Fruit fly (Drosophila melanogaster): ENCODE measurements around the gene CG9705.
A peak's percentile ranks its signal among the peaks of the same experiment; 100 is the strongest.

CG9705 gene

DNA sequence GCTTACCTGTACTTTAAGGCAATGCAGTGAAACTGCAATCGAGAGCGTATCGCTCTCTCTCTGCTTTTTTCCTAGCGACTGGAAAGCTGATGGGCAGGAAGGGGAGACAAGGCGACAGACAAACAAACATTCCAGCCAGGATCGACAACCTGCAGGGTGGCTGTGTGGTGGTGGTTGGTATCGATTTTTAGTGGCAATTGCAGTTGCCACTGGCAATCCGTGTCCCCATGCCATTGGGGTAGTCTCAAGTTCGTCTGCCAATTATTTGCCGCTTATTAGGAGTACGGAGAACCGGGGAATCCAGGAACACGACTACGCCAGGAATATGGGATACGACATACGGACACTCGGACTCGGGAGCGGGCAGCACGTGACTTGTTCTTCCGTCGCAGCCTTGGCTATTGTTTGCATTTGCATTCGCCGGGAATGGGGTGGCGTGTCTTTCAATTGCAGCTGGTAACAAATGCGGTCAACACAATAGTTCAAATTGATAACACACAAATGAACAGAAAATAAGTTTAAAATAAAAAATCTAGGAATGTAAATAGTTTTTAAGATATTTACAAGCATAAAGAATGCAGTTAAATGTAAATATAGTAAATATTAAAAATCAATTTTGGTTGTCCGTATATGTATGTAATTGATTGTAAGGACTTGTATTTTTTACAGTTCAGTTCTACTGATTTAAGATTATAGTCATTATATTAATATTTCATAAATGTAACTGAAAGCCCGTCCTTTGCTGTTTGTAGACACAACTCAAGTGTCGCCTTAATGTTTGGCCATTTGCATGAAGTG is 33.1 kb upstream of the CG9705 start (continued):
- TF ChIP-seq bsh (GFP tag; optimal IDR thresholded peaks at IDR 0.05): peak in 1 of 2 experiments; percentile 10
- no peak for TF ChIP-seq pb (GFP tag; optimal IDR thresholded peaks at IDR 0.05)
- no peak for TF ChIP-seq CG30403 (GFP tag; optimal IDR thresholded peaks at IDR 0.05)
- no peak for TF ChIP-seq vvl (GFP tag; IDR thresholded peaks at IDR 0.05)
- TF ChIP-seq Usf (GFP tag; optimal IDR thresholded peaks at IDR 0.05): no peak
- TF ChIP-seq unpg (GFP tag; optimal IDR thresholded peaks at IDR 0.05): no peak
- no peak for TF ChIP-seq Fer1 (GFP tag; optimal IDR thresholded peaks at IDR 0.05)
- no peak for TF ChIP-seq hbn (GFP tag; IDR thresholded peaks at IDR 0.05; ENCODE audit: partially characterized antibody)
- TF ChIP-seq Mes4 (GFP tag; optimal IDR thresholded peaks at IDR 0.05): no peak
- TF ChIP-seq CG14710 (tag; optimal IDR thresholded peaks at IDR 0.05): peak; percentile 9
- TF ChIP-seq lola (GFP tag; optimal IDR thresholded peaks at IDR 0.05): peak in 1 of 3 experiments; percentile 9
- TF ChIP-seq fd96Cb (tag; optimal IDR thresholded peaks at IDR 0.05): peak; percentile 33
- no peak for TF ChIP-seq fd3F (GFP tag; optimal IDR thresholded peaks at IDR 0.05)
- TF ChIP-seq onecut (GFP tag; IDR thresholded peaks at IDR 0.05): peak; percentile 95
- TF ChIP-seq CG2678 (tag; optimal IDR thresholded peaks at IDR 0.05): peak; percentile 54
- TF ChIP-seq CG11456 (GFP tag; IDR thresholded peaks at IDR 0.05): no peak
- no peak for TF ChIP-seq zen2 (GFP tag; IDR thresholded peaks at IDR 0.05; ENCODE audit: partially characterized antibody)
- TF ChIP-seq CG17361 (GFP tag; IDR thresholded peaks at IDR 0.05): peak; percentile 31; the same call in 2 of the 3 replicates
- TF ChIP-seq phol (tag; optimal IDR thresholded peaks at IDR 0.05): peak; percentile 68
- TF ChIP-seq CG31441 (GFP tag; IDR thresholded peaks at IDR 0.05): 0 out of 2 replicates have a peak, but pooled peaks have one; percentile 17
- TF ChIP-seq esg (GFP tag; conservative IDR thresholded peaks at IDR 0.05): no peak
- peak; percentile 10 for TF ChIP-seq Ssrp (tag; optimal IDR thresholded peaks at IDR 0.05)
- peak; percentile 60 for TF ChIP-seq CG10979 (tag; optimal IDR thresholded peaks at IDR 0.05)
- TF ChIP-seq trem (tag; optimal IDR thresholded peaks at IDR 0.05): peak; percentile 47
- TF ChIP-seq Blimp-1 (GFP tag; optimal IDR thresholded peaks at IDR 0.05): peak; percentile 64
- TF ChIP-seq CG8924 (tag; optimal IDR thresholded peaks at IDR 0.05): peak; percentile 37
- no peak for TF ChIP-seq luna (GFP tag; optimal IDR thresholded peaks at IDR 0.05)
- TF ChIP-seq CG17829 (tag; optimal IDR thresholded peaks at IDR 0.05): peak; percentile 13
- TF ChIP-seq CG8388 (GFP tag; optimal IDR thresholded peaks at IDR 0.05): no peak
- no peak for TF ChIP-seq CG12219 (GFP tag; optimal IDR thresholded peaks at IDR 0.05)
- TF ChIP-seq CG15601 (tag; optimal IDR thresholded peaks at IDR 0.05): peak; percentile 2
- TF ChIP-seq pros (GFP tag; optimal IDR thresholded peaks at IDR 0.05): peak; percentile 59
- no peak for TF ChIP-seq CG16815 (GFP tag; optimal IDR thresholded peaks at IDR 0.05)
- no peak for TF ChIP-seq CG18476 (GFP tag; optimal IDR thresholded peaks at IDR 0.05)

dm6 chr3L:16748343-16748742 is 31.6 kb upstream of the CG9705 start:
- TF ChIP-seq CG12659 (GFP tag; optimal IDR thresholded peaks at IDR 0.05): no peak
- TF ChIP-seq Blimp-1 (GFP tag; optimal IDR thresholded peaks at IDR 0.05): no peak
- TF ChIP-seq pita (GFP tag; optimal IDR thresholded peaks at IDR 0.05): no peak
- no peak for TF ChIP-seq luna (GFP tag; optimal IDR thresholded peaks at IDR 0.05)
- TF ChIP-seq CG10979 (tag; optimal IDR thresholded peaks at IDR 0.05): peak; percentile 18
- TF ChIP-seq slp2 (GFP tag; optimal IDR thresholded peaks at IDR 0.05): no peak
- TF ChIP-seq emc (GFP tag; optimal IDR thresholded peaks at IDR 0.05): no peak
- TF ChIP-seq Abd-B (GFP tag; optimal IDR thresholded peaks at IDR 0.05): no peak
- peak; percentile 10; the same call in 1 of the 2 replicates for TF ChIP-seq CG11696 (GFP tag; IDR thresholded peaks at IDR 0.05)
- TF ChIP-seq ken (GFP tag; IDR thresholded peaks at IDR 0.05): no peak
- TF ChIP-seq CG12071 (GFP tag; optimal IDR thresholded peaks at IDR 0.05): no peak
- TF ChIP-seq nerfin-2 (GFP tag; IDR thresholded peaks at IDR 0.05; ENCODE audit: partially characterized antibody): no peak
- TF ChIP-seq vvl (GFP tag; IDR thresholded peaks at IDR 0.05): no peak
- no peak for TF ChIP-seq Mrtf (GFP tag; IDR thresholded peaks at IDR 0.05)
- TF ChIP-seq CG4617 (GFP tag; optimal IDR thresholded peaks at IDR 0.05; ENCODE audit: borderline replicate concordance): no peak
- no peak for TF ChIP-seq CG13296 (GFP tag; optimal IDR thresholded peaks at IDR 0.05)
- TF ChIP-seq dpn (GFP tag; optimal IDR thresholded peaks at IDR 0.05): no peak
- TF ChIP-seq CG18262 (tag; optimal IDR thresholded peaks at IDR 0.05): peak; percentile 12
- TF ChIP-seq Hsf (GFP tag; optimal IDR thresholded peaks at IDR 0.05): no peak

All from whole organism, embryonic.